Fruit fly (Drosophila melanogaster) whole organism, embryonic: ENCODE measurements around the gene CG42324.
A peak's percentile ranks its signal among the peaks of the same experiment; 100 is the strongest.

Source experiments
- Bdp1 ChIP-seq: fragments of 200-800 bp; sonication (Bioruptor generic); optimal IDR thresholded peaks from 3 replicates; lab custom pipeline; 2016; ENCODE audit warnings: missing biosample characterization, missing genetic modification characterization
- CG12236 ChIP-seq: fragments of 200-800 bp; sonication (Bioruptor generic); optimal IDR thresholded peaks from 2 replicates; lab custom pipeline; 2016; ENCODE audit warnings: missing biosample characterization, missing genetic modification characterization
- CG12769 ChIP-seq: fragments of 200-800 bp; sonication (Bioruptor generic); optimal IDR thresholded peaks from 2 replicates; lab custom pipeline; 2019; ENCODE audit warnings: missing biosample characterization, mild to moderate bottlenecking, missing genetic modification characterization, moderate library complexity
- CG13624 ChIP-seq: fragments of 200-800 bp; sonication (Bioruptor generic); optimal IDR thresholded peaks from 2 replicates; lab custom pipeline; 2016; ENCODE audit warnings: missing biosample characterization, missing genetic modification characterization
- CG14441 ChIP-seq: fragments of 200-800 bp; sonication (Bioruptor generic); IDR thresholded peaks from 2 replicates; pipeline ENCODE4 v1.3.6; 2022; ENCODE audit warnings: missing biosample characterization, missing genetic modification characterization
- CG17568 ChIP-seq: fragments of 200-800 bp; sonication (Bioruptor generic); optimal IDR thresholded peaks from 2 replicates; lab custom pipeline; 2018; ENCODE audit warnings: missing biosample characterization, mild to moderate bottlenecking, missing genetic modification characterization, moderate library complexity
- CG2129 ChIP-seq: fragments of 200-800 bp; sonication (Bioruptor generic); IDR thresholded peaks from 2 replicates; pipeline ENCODE4 v1.3.6; 2022; ENCODE audit warnings: missing biosample characterization, missing genetic modification characterization; ENCODE audit not compliant: partially characterized antibody
- CG2889 ChIP-seq: fragments of 200-800 bp; sonication (Bioruptor generic); IDR thresholded peaks from 3 replicates; pipeline ENCODE4 v1.3.6; 2022; ENCODE audit warnings: missing biosample characterization, missing genetic modification characterization
- CG4360 ChIP-seq: fragments of 200-800 bp; sonication (Bioruptor generic); IDR thresholded peaks from 2 replicates; pipeline ENCODE4 v1.3.6; 2022; ENCODE audit warnings: missing biosample characterization, missing genetic modification characterization
- CG4854 ChIP-seq: fragments of 200-800 bp; sonication (Bioruptor generic); optimal IDR thresholded peaks from 2 replicates; lab custom pipeline; 2016; ENCODE audit warnings: missing biosample characterization, missing genetic modification characterization, inconsistent platforms
- CG6654 ChIP-seq: fragments of 200-800 bp; sonication (Bioruptor generic); optimal IDR thresholded peaks from 2 replicates; lab custom pipeline; 2017; ENCODE audit warnings: missing biosample characterization, mild to moderate bottlenecking, missing genetic modification characterization
- CG6683 ChIP-seq: fragments of 200-800 bp; sonication (Bioruptor generic); optimal IDR thresholded peaks from 2 replicates; lab custom pipeline; 2017; ENCODE audit warnings: missing biosample characterization, mild to moderate bottlenecking, missing genetic modification characterization, missing genetic modification reagents
- CG6765 ChIP-seq: fragments of 200-800 bp; sonication (Bioruptor generic); optimal IDR thresholded peaks from 3 replicates; lab custom pipeline; 2017; ENCODE audit warnings: missing biosample characterization, mild to moderate bottlenecking, missing genetic modification characterization
- CG7786 ChIP-seq: fragments of 200-800 bp; sonication (Bioruptor generic); optimal IDR thresholded peaks from 2 replicates; lab custom pipeline; 2016; ENCODE audit warnings: missing biosample characterization, missing genetic modification characterization
- CG7928 ChIP-seq: fragments of 200-800 bp; sonication (Bioruptor generic); optimal IDR thresholded peaks from 2 replicates; lab custom pipeline; 2017; ENCODE audit warnings: missing biosample characterization, mild to moderate bottlenecking, missing genetic modification characterization
- CG7987 ChIP-seq: fragments of 200-800 bp; sonication (Bioruptor generic); optimal IDR thresholded peaks from 2 replicates; lab custom pipeline; 2018; ENCODE audit warnings: missing biosample characterization, mild to moderate bottlenecking, missing genetic modification characterization, moderate library complexity
- CG8359 ChIP-seq: fragments of 200-800 bp; sonication (Bioruptor generic); optimal IDR thresholded peaks from 2 replicates; lab custom pipeline; 2017; ENCODE audit warnings: missing biosample characterization, mild to moderate bottlenecking, missing genetic modification characterization, borderline replicate concordance
- CG9437 ChIP-seq: fragments of 200-800 bp; sonication (Bioruptor generic); optimal IDR thresholded peaks from 2 replicates; lab custom pipeline; 2018; ENCODE audit warnings: missing biosample characterization, mild to moderate bottlenecking, missing genetic modification characterization
- CG9817 ChIP-seq: fragments of 200-800 bp; sonication (Bioruptor generic); optimal IDR thresholded peaks from 2 replicates; lab custom pipeline; 2018; ENCODE audit warnings: missing biosample characterization, mild to moderate bottlenecking, missing genetic modification characterization, moderate library complexity
- CHES-1-like ChIP-seq: fragments of 200-800 bp; sonication (Bioruptor generic); optimal IDR thresholded peaks from 2 replicates; lab custom pipeline; 2016; ENCODE audit warnings: missing biosample characterization, missing genetic modification characterization
- CrebB ChIP-seq: fragments of 200-800 bp; sonication (Bioruptor generic); optimal IDR thresholded peaks from 3 replicates; lab custom pipeline; 2018; ENCODE audit warnings: missing biosample characterization, mild to moderate bottlenecking, missing genetic modification characterization
- Doc2 ChIP-seq: fragments of 200-800 bp; sonication (Bioruptor generic); IDR thresholded peaks from 2 replicates; pipeline ENCODE4 v1.3.6; 2022; ENCODE audit warnings: missing biosample characterization, missing genetic modification characterization
- Dp ChIP-seq: fragments of 200-800 bp; sonication (Bioruptor generic); optimal IDR thresholded peaks from 2 replicates; lab custom pipeline; 2018; ENCODE audit warnings: missing biosample characterization, mild to moderate bottlenecking, missing genetic modification characterization, moderate library complexity
- Gsc ChIP-seq: fragments of 200-800 bp; sonication (Bioruptor generic); IDR thresholded peaks from 2 replicates; pipeline ENCODE4 v1.3.6; 2022; ENCODE audit warnings: missing biosample characterization, missing genetic modification characterization
- HLH4C ChIP-seq: fragments of 200-800 bp; sonication (Bioruptor generic); IDR thresholded peaks from 3 replicates; pipeline ENCODE4 v1.3.6; 2022; ENCODE audit warnings: missing biosample characterization, missing genetic modification characterization; ENCODE audit not compliant: partially characterized antibody
- HLHmδ ChIP-seq: fragments of 200-800 bp; sonication (Bioruptor generic); optimal IDR thresholded peaks from 2 replicates; lab custom pipeline; 2018; ENCODE audit warnings: missing biosample characterization, mild to moderate bottlenecking, missing genetic modification characterization, moderate library complexity
- NC2α ChIP-seq: fragments of 200-800 bp; sonication (Bioruptor generic); optimal IDR thresholded peaks from 2 replicates; lab custom pipeline; 2016; ENCODE audit warnings: missing biosample characterization, missing genetic modification characterization
- NC2β ChIP-seq: fragments of 200-800 bp; sonication (Bioruptor generic); optimal IDR thresholded peaks from 2 replicates; lab custom pipeline; 2016; ENCODE audit warnings: missing biosample characterization, missing genetic modification characterization
- NK7.1 ChIP-seq: fragments of 200-800 bp; sonication (Bioruptor generic); optimal IDR thresholded peaks from 3 replicates; lab custom pipeline; 2016; ENCODE audit warnings: missing biosample characterization, missing genetic modification characterization
- Oaz ChIP-seq: fragments of 200-800 bp; sonication (Bioruptor generic); IDR thresholded peaks from 2 replicates; pipeline ENCODE4 v1.3.6; 2022; ENCODE audit warnings: missing biosample characterization, missing genetic modification characterization
- Rfx ChIP-seq: fragments of 200-800 bp; sonication (Bioruptor generic); IDR thresholded peaks from 2 replicates; pipeline ENCODE4 v1.3.6; 2022; ENCODE audit warnings: missing biosample characterization, missing genetic modification characterization
- Xrp1 ChIP-seq: fragments of 200-800 bp; sonication (Bioruptor generic); IDR thresholded peaks from 2 replicates; pipeline ENCODE4 v1.3.6; 2022; ENCODE audit warnings: missing biosample characterization, missing genetic modification characterization
- cg ChIP-seq: fragments of 200-800 bp; sonication (Bioruptor generic); optimal IDR thresholded peaks from 3 replicates; lab custom pipeline; 2019; ENCODE audit warnings: missing biosample characterization, mild to moderate bottlenecking, missing genetic modification characterization, moderate library complexity
- chif ChIP-seq, 2 experiments: fragments of 200-800 bp; sonication (Bioruptor generic); optimal IDR thresholded peaks; 3 replicates each; lab custom pipeline; 2016; ENCODE audit warnings: missing biosample characterization in 2 of 2, missing genetic modification characterization in 2 of 2
- dati ChIP-seq: fragments of 200-800 bp; sonication (Bioruptor generic); IDR thresholded peaks from 2 replicates; pipeline ENCODE4 v1.3.6; 2022; ENCODE audit warnings: missing biosample characterization, missing genetic modification characterization
- h ChIP-seq: fragments of >200 bp; optimal IDR thresholded peaks from 2 replicates; lab custom pipeline; 2017
- jumu ChIP-seq: fragments of 200-800 bp; sonication (Bioruptor generic); optimal IDR thresholded peaks from 3 replicates; lab custom pipeline; 2016; ENCODE audit warnings: missing biosample characterization, missing genetic modification characterization
- klu ChIP-seq: fragments of 200-800 bp; sonication (Bioruptor generic); IDR thresholded peaks from 2 replicates; pipeline ENCODE4 v1.3.6; 2022; ENCODE audit warnings: missing biosample characterization, missing genetic modification characterization
- kni ChIP-seq: fragments of 200-800 bp; sonication (Bioruptor generic); optimal IDR thresholded peaks from 3 replicates; lab custom pipeline; 2017; ENCODE audit warnings: mild to moderate bottlenecking, missing biosample characterization, missing genetic modification reagents, missing genetic modification characterization
- mam ChIP-seq: fragments of 200-800 bp; sonication (Bioruptor generic); optimal IDR thresholded peaks from 3 replicates; lab custom pipeline; 2016; ENCODE audit warnings: missing biosample characterization, missing genetic modification characterization
- otp ChIP-seq: fragments of 200-800 bp; sonication (Bioruptor generic); IDR thresholded peaks from 3 replicates; pipeline ENCODE4, ENCODE4 v1.3.6; 2022; ENCODE audit warnings: missing biosample characterization, missing genetic modification characterization
- p53 ChIP-seq: fragments of 200-800 bp; sonication (Bioruptor generic); optimal IDR thresholded peaks from 2 replicates; lab custom pipeline; 2016; ENCODE audit warnings: missing biosample characterization, missing genetic modification characterization
- pnt ChIP-seq: fragments of 200-800 bp; sonication (Bioruptor generic); optimal IDR thresholded peaks from 3 replicates; lab custom pipeline; 2016; ENCODE audit warnings: missing biosample characterization, missing genetic modification characterization
- prd ChIP-seq, 3 experiments: fragments of >200 bp in 2 of 3; fragments of 200-800 bp in 1 of 3; sonication (Bioruptor generic) in 1 of 3; optimal IDR thresholded peaks in 2 of 3; IDR thresholded peaks in 1 of 3; 2 replicates in 2 of 3; 3 replicates in 1 of 3; pipeline versions ENCODE4 v1.3.6 to Lab custom; 2017 to 2022; ENCODE audit warnings: missing biosample characterization in 1 of 3, missing genetic modification characterization in 1 of 3
- ssp ChIP-seq: fragments of 200-800 bp; sonication (Bioruptor generic); IDR thresholded peaks from 2 replicates; pipeline ENCODE4 v1.3.6; 2022; ENCODE audit warnings: missing biosample characterization, missing genetic modification characterization
- tin ChIP-seq: fragments of 200-800 bp; sonication (Bioruptor generic); optimal IDR thresholded peaks from 3 replicates; lab custom pipeline; 2016; ENCODE audit warnings: missing biosample characterization, missing genetic modification characterization
- tio ChIP-seq: fragments of 200-800 bp; sonication (Bioruptor generic); optimal IDR thresholded peaks from 2 replicates; lab custom pipeline; 2017; ENCODE audit warnings: missing biosample characterization, missing genetic modification characterization, inconsistent platforms
- trh ChIP-seq: fragments of 200-800 bp; sonication (Bioruptor generic); optimal IDR thresholded peaks from 2 replicates; lab custom pipeline; 2016; ENCODE audit warnings: missing biosample characterization, missing genetic modification characterization
- unc-4 ChIP-seq: fragments of 200-800 bp; sonication (Bioruptor generic); IDR thresholded peaks from 2 replicates; pipeline ENCODE4 v1.3.6; 2022; ENCODE audit warnings: missing biosample characterization, missing genetic modification characterization; ENCODE audit not compliant: partially characterized antibody
- wor ChIP-seq: fragments of 200-800 bp; sonication (Bioruptor generic); IDR thresholded peaks from 2 replicates; pipeline ENCODE4 v1.3.6; 2022; ENCODE audit warnings: missing biosample characterization, missing genetic modification characterization
- z ChIP-seq: fragments of 200-800 bp; sonication (Bioruptor generic); IDR thresholded peaks from 3 replicates; pipeline ENCODE4 v1.3.6; 2022; ENCODE audit warnings: missing biosample characterization, missing genetic modification characterization
- zfh2 ChIP-seq: fragments of 200-800 bp; sonication (Bioruptor generic); optimal IDR thresholded peaks from 2 replicates; lab custom pipeline; 2016; ENCODE audit warnings: missing biosample characterization, missing genetic modification characterization

The CG42324 gene

DNA sequence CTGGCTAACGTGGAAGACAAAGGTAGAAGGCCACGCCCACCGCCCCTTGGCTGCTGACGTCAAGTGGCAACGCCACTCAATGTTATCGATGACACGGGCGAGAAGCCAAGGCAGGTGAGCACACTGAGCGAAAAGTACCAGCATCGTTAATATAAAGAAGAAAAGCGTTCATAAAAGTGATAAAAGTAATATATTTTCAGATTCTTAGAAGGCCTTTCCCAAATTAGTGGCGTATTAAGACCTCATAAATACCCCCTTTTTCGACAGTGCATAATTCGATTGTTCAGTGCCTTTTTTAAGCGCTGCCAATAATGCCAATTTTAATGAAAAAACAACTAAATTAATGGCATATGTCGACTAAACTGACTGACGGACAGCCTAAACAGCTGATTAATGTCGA, 22.6 kb upstream of the CG42324 start (continued):
- TF ChIP-seq dati (GFP tag; lab: Robert Waterston, UW): no peak
- TF ChIP-seq CG6765 (GFP tag; lab: Kevin White, UChicago): no peak
- TF ChIP-seq prd (optimal IDR thresholded peaks at IDR 0.05; lab: Kevin White, UChicago): no peak
- TF ChIP-seq prd (GFP tag; IDR thresholded peaks at IDR 0.05; lab: Robert Waterston, UW): 0 out of 3 replicates have a peak, but pooled peaks have one; percentile 25
- peak; percentile 55 for TF ChIP-seq tio (GFP tag; lab: Kevin White, UChicago)
- TF ChIP-seq jumu: no peak
- TF ChIP-seq trh (GFP tag; lab: Kevin White, UChicago): no peak
- TF ChIP-seq CG4360 (GFP tag; lab: Robert Waterston, UW): no peak
- TF ChIP-seq pnt: peak; percentile 19
- TF ChIP-seq Rfx (GFP tag; lab: Robert Waterston, UW): peak; percentile 30; the same call in 1 of the 2 replicates
- TF ChIP-seq CG8359 (GFP tag; lab: Kevin White, UChicago): no peak
- TF ChIP-seq NK7.1 (GFP tag; lab: Kevin White, UChicago): no peak
- TF ChIP-seq CG4854 (GFP tag; lab: Kevin White, UChicago): no peak
- no peak for TF ChIP-seq wor (GFP tag; lab: Robert Waterston, UW)
- TF ChIP-seq HLH4C: no peak
- no peak for TF ChIP-seq tin
- TF ChIP-seq CG2129 (GFP tag; lab: Robert Waterston, UW): no peak
- TF ChIP-seq h (lab: Kevin White, UChicago): no peak
- TF ChIP-seq cg (GFP tag; lab: Kevin White, UChicago): no peak
- 0 out of 2 replicates have a peak, but pooled peaks have one; percentile 31 for TF ChIP-seq Oaz (GFP tag; lab: Robert Waterston, UW)
- no peak for TF ChIP-seq CG6683 (GFP tag; lab: Kevin White, UChicago)
- TF ChIP-seq CG12236: no peak
- TF ChIP-seq chif (GFP tag; optimal IDR thresholded peaks at IDR 0.05; lab: Kevin White, UChicago): peak; percentile 8 to 32
- no peak for TF ChIP-seq CG13624
- TF ChIP-seq CG9817 (tag; lab: Kevin White, UChicago): no peak
- TF ChIP-seq CG9437 (GFP tag; lab: Kevin White, UChicago): peak; percentile 25
- no peak for TF ChIP-seq ssp
- no peak for TF ChIP-seq NC2α (GFP tag; lab: Kevin White, UChicago)
- no peak for TF ChIP-seq Xrp1 (GFP tag; lab: Robert Waterston, UW)
- no peak for TF ChIP-seq CG7928 (GFP tag; lab: Kevin White, UChicago)
- TF ChIP-seq NC2β (GFP tag; lab: Kevin White, UChicago): no peak
- no peak for TF ChIP-seq unc-4 (GFP tag; lab: Robert Waterston, UW)
- TF ChIP-seq CrebB (tag; lab: Kevin White, UChicago): no peak
- 0 out of 3 replicates have a peak, but pooled peaks have one; percentile 16 for TF ChIP-seq CG2889 (GFP tag; lab: Robert Waterston, UW)
- no peak for TF ChIP-seq kni (GFP tag; lab: Kevin White, UChicago)
- no peak for TF ChIP-seq klu
- TF ChIP-seq CG7987: no peak
- peak; percentile 66; the same call in 2 of the 3 replicates for TF ChIP-seq otp (GFP tag; lab: Robert Waterston, UW)
- no peak for TF ChIP-seq CG12769 (tag; lab: Kevin White, UChicago)
- TF ChIP-seq CHES-1-like (GFP tag; lab: Kevin White, UChicago): peak; percentile 19
- peak; percentile 21 for TF ChIP-seq zfh2 (GFP tag; lab: Kevin White, UChicago)
- no peak for TF ChIP-seq CG6654
- TF ChIP-seq Dp (GFP tag; lab: Kevin White, UChicago): no peak
- no peak for TF ChIP-seq Bdp1 (GFP tag; lab: Kevin White, UChicago)
- no peak for TF ChIP-seq Doc2 (GFP tag; lab: Robert Waterston, UW)
- no peak for TF ChIP-seq z (GFP tag; lab: Robert Waterston, UW)
- no peak for TF ChIP-seq mam (GFP tag; lab: Kevin White, UChicago)
- no peak for TF ChIP-seq CG7786
- TF ChIP-seq Gsc: no peak
- TF ChIP-seq CG14441 (GFP tag; lab: Robert Waterston, UW): no peak
- TF ChIP-seq CG17568 (GFP tag; lab: Kevin White, UChicago): no peak
- no peak for TF ChIP-seq p53 (GFP tag; lab: Kevin White, UChicago)
- no peak for TF ChIP-seq HLHmδ (GFP tag; lab: Kevin White, UChicago)
